Worm (Caenorhabditis elegans) whole organism, L3 larva: ENCODE results near the gene lnp-1.

Experiments
- ZK546.5 ChIP-seq: sonication (generic microtip); optimal IDR thresholded peaks from 2 replicates; lab custom pipeline; 2017; ENCODE audit warnings: missing biosample characterization, missing genetic modification characterization
- aly-2 ChIP-seq: fragments of 150-350 bp; optimal IDR thresholded peaks from 2 replicates; lab custom pipeline; 2014; ENCODE audit warnings: missing biosample characterization, missing genetic modification characterization
- ama-1 ChIP-seq: fragments of 150-350 bp; optimal IDR thresholded peaks from 2 replicates; lab custom pipeline; 2018
- ceh-28 ChIP-seq: fragments of 150-350 bp; optimal IDR thresholded peaks from 2 replicates; lab custom pipeline; 2014; ENCODE audit warnings: missing biosample characterization, missing genetic modification reagents, missing genetic modification characterization
- ceh-82 ChIP-seq: fragments of 150-350 bp; optimal IDR thresholded peaks from 2 replicates; lab custom pipeline; 2014; ENCODE audit warnings: missing biosample characterization, missing genetic modification characterization
- egl-27 ChIP-seq: sonication (generic microtip); optimal IDR thresholded peaks from 4 replicates; lab custom pipeline; 2017; ENCODE audit warnings: missing biosample characterization, missing genetic modification reagents, missing genetic modification characterization
- egl-5 ChIP-seq: fragments of 150-350 bp; optimal IDR thresholded peaks from 2 replicates; lab custom pipeline; 2017; ENCODE audit warnings: missing biosample characterization, missing genetic modification reagents, missing genetic modification characterization, inconsistent platforms
- elt-1 ChIP-seq: fragments of 150-350 bp; optimal IDR thresholded peaks from 2 replicates; lab custom pipeline; 2014; ENCODE audit warnings: missing biosample characterization, missing genetic modification characterization
- elt-3 ChIP-seq, 3 experiments: fragments of 150-350 bp in 1 of 3; sonication (generic microtip) in 2 of 3; optimal IDR thresholded peaks; 2 replicates in 2 of 3; 4 replicates in 1 of 3; lab custom pipeline; 2014 to 2017; ENCODE audit warnings: missing biosample characterization in 3 of 3, missing genetic modification characterization in 3 of 3
- eor-1 ChIP-seq, 2 experiments: fragments of 150-350 bp; optimal IDR thresholded peaks; 2 replicates each; lab custom pipeline; 2014 to 2018; ENCODE audit warnings: missing biosample characterization in 2 of 2, missing genetic modification characterization in 2 of 2
- fkh-10 ChIP-seq: sonication (generic microtip); optimal IDR thresholded peaks from 2 replicates; lab custom pipeline; 2017; ENCODE audit warnings: missing biosample characterization, missing genetic modification reagents, missing genetic modification characterization
- fkh-2 ChIP-seq: fragments of 150-350 bp; optimal IDR thresholded peaks from 2 replicates; lab custom pipeline; 2014; ENCODE audit warnings: missing biosample characterization, missing genetic modification reagents, missing genetic modification characterization
- fos-1 ChIP-seq: fragments of 150-350 bp; optimal IDR thresholded peaks from 2 replicates; lab custom pipeline; 2014; ENCODE audit warnings: missing biosample characterization, missing genetic modification characterization
- hmg-11 ChIP-seq: sonication (generic microtip); optimal IDR thresholded peaks from 2 replicates; lab custom pipeline; 2016; ENCODE audit warnings: missing genetic modification characterization, missing compliant biosample characterization
- lin-15B ChIP-seq: fragments of 150-350 bp; optimal IDR thresholded peaks from 2 replicates; lab custom pipeline; 2014; ENCODE audit warnings: missing biosample characterization, missing genetic modification characterization
- lin-39 ChIP-seq: fragments of 150-350 bp; optimal IDR thresholded peaks from 2 replicates; lab custom pipeline; 2018; ENCODE audit warnings: missing biosample characterization, missing genetic modification reagents, missing genetic modification characterization
- lsy-12 ChIP-seq: sonication (generic microtip); optimal IDR thresholded peaks from 2 replicates; lab custom pipeline; 2016; ENCODE audit warnings: mild to moderate bottlenecking, missing genetic modification characterization, missing compliant biosample characterization
- mml-1 ChIP-seq: fragments of 150-350 bp; sonication (generic microtip); optimal IDR thresholded peaks from 3 replicates; lab custom pipeline; 2014; ENCODE audit warnings: missing biosample characterization, missing genetic modification characterization
- nfya-1 ChIP-seq: sonication (generic microtip); optimal IDR thresholded peaks from 2 replicates; lab custom pipeline; 2017; ENCODE audit warnings: missing genetic modification characterization, mild to moderate bottlenecking, missing compliant biosample characterization, antibody characterized with exemption, moderate library complexity; ENCODE audit not compliant: insufficient read depth
- nhr-11 ChIP-seq: fragments of 150-350 bp; optimal IDR thresholded peaks from 2 replicates; lab custom pipeline; 2014; ENCODE audit warnings: missing biosample characterization, missing genetic modification characterization
- nhr-23 ChIP-seq: fragments of 150-350 bp; optimal IDR thresholded peaks from 2 replicates; lab custom pipeline; 2014; ENCODE audit warnings: missing biosample characterization, missing genetic modification reagents, missing genetic modification characterization
- nhr-237 ChIP-seq: fragments of 150-350 bp; optimal IDR thresholded peaks from 2 replicates; lab custom pipeline; 2014; ENCODE audit warnings: missing biosample characterization, missing genetic modification characterization
- nhr-25 ChIP-seq: sonication (generic microtip); optimal IDR thresholded peaks from 2 replicates; lab custom pipeline; 2017; ENCODE audit warnings: missing biosample characterization, missing genetic modification characterization
- nhr-28 ChIP-seq: fragments of 150-350 bp; optimal IDR thresholded peaks from 2 replicates; lab custom pipeline; 2014; ENCODE audit warnings: missing biosample characterization, missing genetic modification characterization
- nhr-67 ChIP-seq: fragments of 150-350 bp; optimal IDR thresholded peaks from 2 replicates; lab custom pipeline; 2014; ENCODE audit warnings: missing biosample characterization, missing genetic modification characterization
- nhr-76 ChIP-seq: fragments of 150-350 bp; sonication (generic microtip); optimal IDR thresholded peaks from 5 replicates; lab custom pipeline; 2014; ENCODE audit warnings: missing biosample characterization, missing genetic modification characterization
- nhr-77 ChIP-seq: fragments of 150-350 bp; optimal IDR thresholded peaks from 2 replicates; lab custom pipeline; 2014; ENCODE audit warnings: missing biosample characterization, missing genetic modification characterization
- pha-4 ChIP-seq: fragments of 150-350 bp; optimal IDR thresholded peaks from 2 replicates; lab custom pipeline; 2014; ENCODE audit warnings: missing biosample characterization, missing genetic modification reagents, missing genetic modification characterization
- pqm-1 ChIP-seq: fragments of 150-350 bp; optimal IDR thresholded peaks from 2 replicates; lab custom pipeline; 2017; ENCODE audit warnings: missing biosample characterization, missing genetic modification characterization, inconsistent platforms
- tbx-2 ChIP-seq: sonication (generic microtip); optimal IDR thresholded peaks from 2 replicates; lab custom pipeline; 2016; ENCODE audit warnings: mild to moderate bottlenecking, missing genetic modification characterization, missing compliant biosample characterization
- unc-39 ChIP-seq: sonication (generic microtip); optimal IDR thresholded peaks from 4 replicates; lab custom pipeline; 2017; ENCODE audit warnings: missing biosample characterization, missing genetic modification characterization
- unc-62 ChIP-seq: fragments of 150-350 bp; sonication (generic microtip); optimal IDR thresholded peaks from 4 replicates; lab custom pipeline; 2014; ENCODE audit warnings: missing biosample characterization, missing genetic modification reagents, missing genetic modification characterization
- zag-1 ChIP-seq: fragments of 150-350 bp; optimal IDR thresholded peaks from 2 replicates; lab custom pipeline; 2014; ENCODE audit warnings: missing biosample characterization, missing genetic modification characterization
- ztf-11 ChIP-seq: fragments of 150-350 bp; optimal IDR thresholded peaks from 2 replicates; lab custom pipeline; 2014; ENCODE audit warnings: missing biosample characterization, missing genetic modification characterization
- ztf-4 ChIP-seq: fragments of 150-350 bp; optimal IDR thresholded peaks from 2 replicates; lab custom pipeline; 2014; ENCODE audit warnings: missing biosample characterization, missing genetic modification characterization

Gene lnp-1

DNA sequence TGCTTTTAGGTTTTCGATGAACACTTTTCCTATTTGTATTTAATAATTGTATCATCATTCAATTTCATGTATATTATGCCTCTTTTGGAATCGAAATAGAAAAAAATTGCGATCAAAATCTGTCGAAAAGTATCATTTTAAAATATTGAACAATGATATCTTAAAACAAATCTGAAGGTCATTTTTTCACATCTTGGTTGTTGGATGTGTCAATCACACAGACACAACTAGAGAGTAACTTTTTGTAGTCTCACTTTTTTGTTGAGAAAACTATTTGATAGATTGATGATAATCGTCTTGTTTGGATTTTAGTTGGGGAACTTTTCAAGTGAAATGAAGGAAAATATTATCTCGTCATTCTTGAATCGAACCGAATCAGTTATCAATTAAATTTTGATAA, 19.3 kb upstream of the lnp-1 start:
- TF ChIP-seq nhr-28 (tag; lab: Kevin White, UChicago) (no peak), elt-1 (tag; lab: Kevin White, UChicago) (peak; percentile 92), nhr-25 (peak; percentile 5)

DNA sequence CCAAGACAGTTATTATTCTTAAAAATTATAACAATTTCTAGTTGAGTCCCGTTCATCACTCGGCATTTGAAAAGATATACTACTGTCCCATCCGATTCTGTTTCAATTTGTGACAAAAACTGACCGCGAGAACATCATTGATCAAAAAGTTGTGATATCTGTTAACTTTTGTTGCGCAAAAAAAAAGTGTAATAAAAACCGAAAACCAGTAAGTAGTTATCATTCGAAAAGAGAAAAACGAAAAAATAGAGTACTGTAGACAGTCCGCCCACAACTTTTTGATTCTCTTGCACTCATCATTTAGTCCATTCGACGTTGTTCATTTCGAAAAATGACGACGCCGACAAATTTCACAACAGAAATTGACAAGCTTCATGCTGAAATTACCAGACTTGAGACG, 17.4 kb upstream of the lnp-1 start, which contains the start of gene amt-1:
amt-1 (plus strand) TSS at position 301 of the 400 bp plus-strand sequence.
- TF ChIP-seq egl-5 (tag; lab: Kevin White, UChicago) (no peak), nhr-237 (tag; lab: Kevin White, UChicago) (no peak)
- TF ChIP-seq, all 47 proteins: peak for 0

DNA sequence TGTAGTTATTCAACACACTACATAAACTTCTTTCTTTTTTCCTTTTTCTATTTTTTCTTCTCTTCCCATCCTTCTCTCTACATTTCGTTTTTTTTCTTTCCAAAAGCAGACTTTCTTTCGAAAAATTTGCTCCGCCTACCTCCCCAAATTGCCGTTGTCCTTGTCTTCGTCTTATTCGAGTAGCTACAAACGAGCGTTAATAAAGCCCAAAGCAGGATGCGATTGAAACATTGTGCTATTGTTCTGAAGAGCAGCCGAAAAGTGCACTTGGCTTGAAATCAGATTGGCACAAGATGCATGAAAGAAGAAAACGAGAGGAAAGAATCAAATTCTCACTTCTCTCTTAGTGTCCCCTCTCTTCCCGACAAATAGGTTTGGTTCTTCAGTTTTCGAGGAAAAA, 13.7 kb upstream of the lnp-1 start:
- TF ChIP-seq fkh-10 (GFP tag; lab: Kevin White, UChicago) = peak; percentile 66
- TF ChIP-seq fkh-2 (tag; lab: Kevin White, UChicago) = no peak

DNA sequence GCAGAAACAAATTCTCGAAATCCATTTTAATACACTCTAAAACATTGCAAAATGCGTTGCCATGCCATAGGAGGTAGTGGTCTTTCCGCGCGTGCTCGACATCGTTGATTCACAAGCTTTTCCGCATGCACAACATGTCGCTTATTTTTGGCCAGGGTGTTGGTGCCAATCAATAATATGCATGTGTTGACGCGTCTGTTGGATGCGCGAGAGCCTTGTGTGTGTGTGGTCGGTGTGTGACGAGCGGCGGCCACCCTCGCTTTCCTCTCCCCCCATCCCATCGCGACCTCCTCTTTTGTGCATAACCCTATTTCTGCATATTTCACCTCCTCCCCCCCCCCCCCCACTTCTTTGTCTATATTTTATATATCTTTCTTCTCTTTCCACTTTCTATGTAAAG, 12.3 kb upstream of the lnp-1 start:
- TF ChIP-seq nfya-1 (tag; lab: Kevin White, UChicago) = peak; percentile 7
- TF ChIP-seq hmg-11 (tag; lab: Kevin White, UChicago) = peak; percentile 31
- no peak for TF ChIP-seq lin-15B

DNA sequence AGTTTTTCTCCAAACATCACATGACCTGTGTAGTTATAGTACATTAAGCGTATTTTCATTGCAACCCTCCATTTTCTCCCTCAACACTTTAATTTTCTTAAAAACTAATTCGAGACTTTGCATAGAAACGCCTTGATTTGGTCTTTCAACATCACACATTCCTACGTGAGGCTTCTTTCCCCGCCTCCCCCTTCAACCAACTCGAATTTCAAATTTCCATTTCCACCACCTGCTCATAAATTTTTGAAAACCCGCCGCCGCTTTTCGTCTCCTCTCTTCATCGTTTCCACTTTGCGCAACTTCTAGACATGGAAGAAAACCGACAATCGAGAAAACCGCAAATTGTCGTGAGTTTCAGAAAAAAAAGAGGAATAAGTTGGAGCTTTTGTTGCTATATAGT, 10.6 kb upstream of the lnp-1 start, which contains the start of gene C05E11.3:
C05E11.3 (plus strand) TSS at position 301 of the 400 bp plus-strand sequence.
- no peak for TF ChIP-seq fkh-10 (GFP tag; lab: Kevin White, UChicago)
- TF ChIP-seq aly-2 (tag; lab: Kevin White, UChicago) = no peak
- TF ChIP-seq lsy-12 = no peak
- no peak for TF ChIP-seq tbx-2 (tag; lab: Kevin White, UChicago)
- no peak for TF ChIP-seq zag-1
- no peak for TF ChIP-seq egl-5 (tag; lab: Kevin White, UChicago)
- no peak for TF ChIP-seq ZK546.5 (tag; lab: Kevin White, UChicago)
- no peak for TF ChIP-seq nhr-67 (tag; lab: Kevin White, UChicago)
- no peak for TF ChIP-seq lin-39
- no peak for TF ChIP-seq nhr-237 (tag; lab: Kevin White, UChicago)
- TF ChIP-seq unc-62 (GFP tag; lab: Kevin White, UChicago) = no peak
- TF ChIP-seq elt-1 (tag; lab: Kevin White, UChicago) = no peak
- TF ChIP-seq nhr-25 = no peak
- TF ChIP-seq egl-27 (tag; lab: Kevin White, UChicago) = no peak
- no peak for TF ChIP-seq ztf-11 (tag; lab: Kevin White, UChicago)
- no peak for TF ChIP-seq nhr-11 (tag; lab: Kevin White, UChicago)

DNA sequence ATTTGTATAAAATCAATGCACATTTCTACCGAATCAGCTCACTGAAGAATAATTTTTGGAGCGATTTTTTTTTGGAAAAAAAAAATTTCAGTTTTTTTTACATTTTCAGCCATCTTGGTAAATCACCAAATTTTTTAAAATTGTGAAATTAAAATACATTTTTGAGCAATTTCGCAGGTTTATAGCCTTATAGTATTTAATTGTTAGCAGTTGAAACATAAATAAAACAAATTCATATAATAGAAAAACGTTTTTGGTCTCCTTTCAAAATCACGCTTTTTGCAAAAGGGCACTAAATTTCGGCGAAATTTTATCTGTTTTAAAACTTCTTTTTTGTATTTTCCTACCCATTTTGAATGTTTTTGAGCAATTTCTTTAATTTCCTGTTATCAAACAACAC, 10.0 kb upstream of the lnp-1 start:
- TF ChIP-seq nhr-76 (tag; lab: Kevin White, UChicago) (no peak), ceh-28 (no peak), ama-1 (no peak), elt-3 (tag; optimal IDR thresholded peaks at IDR 0.05; lab: Kevin White, UChicago) (no peak), ztf-4 (tag; lab: Kevin White, UChicago) (no peak), mml-1 (tag; lab: Kevin White, UChicago) (no peak), ceh-82 (tag; lab: Kevin White, UChicago) (no peak), eor-1 (tag; optimal IDR thresholded peaks at IDR 0.05; lab: Kevin White, UChicago) (no peak), fkh-10 (GFP tag; lab: Kevin White, UChicago) (no peak), zag-1 (no peak), unc-39 (tag; lab: Kevin White, UChicago) (no peak), nhr-237 (tag; lab: Kevin White, UChicago) (no peak), nhr-28 (tag; lab: Kevin White, UChicago) (no peak), pqm-1 (tag; lab: Kevin White, UChicago) (no peak), pha-4 (tag; lab: Kevin White, UChicago) (no peak), nhr-77 (tag; lab: Kevin White, UChicago) (no peak), nhr-23 (tag; lab: Kevin White, UChicago) (no peak), ZK546.5 (tag; lab: Kevin White, UChicago) (no peak), fos-1 (tag; lab: Kevin White, UChicago) (no peak), nfya-1 (tag; lab: Kevin White, UChicago) (no peak)
